Fruit fly (Drosophila melanogaster) whole organism, embryonic: ENCODE measurements around the gene RpS7.

Source experiments
- Antp ChIP-seq: fragments of 200-800 bp; sonication (Bioruptor generic); optimal IDR thresholded peaks from 3 replicates; lab custom pipeline; 2016; ENCODE audit warnings: missing biosample characterization, missing genetic modification characterization
- CG10209 ChIP-seq: fragments of 200-800 bp; sonication (Bioruptor generic); optimal IDR thresholded peaks from 3 replicates; lab custom pipeline; 2017; ENCODE audit warnings: missing biosample characterization, mild to moderate bottlenecking, missing genetic modification characterization, missing genetic modification reagents
- CG11456 ChIP-seq: fragments of 200-800 bp; sonication (Bioruptor generic); IDR thresholded peaks from 3 replicates; pipeline ENCODE4 v1.3.6; 2022; ENCODE audit warnings: missing biosample characterization, missing genetic modification characterization
- CG11695 ChIP-seq: fragments of 200-800 bp; sonication (Bioruptor generic); IDR thresholded peaks from 3 replicates; pipeline ENCODE4 v1.3.6; 2022; ENCODE audit warnings: missing biosample characterization, missing genetic modification characterization
- CG12155 ChIP-seq: fragments of 200-800 bp; sonication (Bioruptor generic); optimal IDR thresholded peaks from 3 replicates; lab custom pipeline; 2016; ENCODE audit warnings: missing biosample characterization, missing genetic modification characterization
- CG12236 ChIP-seq: fragments of 200-800 bp; sonication (Bioruptor generic); optimal IDR thresholded peaks from 2 replicates; lab custom pipeline; 2016; ENCODE audit warnings: missing biosample characterization, missing genetic modification characterization
- CG12391 ChIP-seq: fragments of 200-800 bp; sonication (Bioruptor generic); optimal IDR thresholded peaks from 3 replicates; lab custom pipeline; 2018; ENCODE audit warnings: missing biosample characterization, mild to moderate bottlenecking, missing genetic modification characterization, moderate library complexity
- CG14441 ChIP-seq: fragments of 200-800 bp; sonication (Bioruptor generic); IDR thresholded peaks from 2 replicates; pipeline ENCODE4 v1.3.6; 2022; ENCODE audit warnings: missing biosample characterization, missing genetic modification characterization
- CG17829 ChIP-seq: fragments of 200-800 bp; optimal IDR thresholded peaks from 2 replicates; lab custom pipeline; 2019; ENCODE audit warnings: missing biosample characterization, mild to moderate bottlenecking, missing genetic modification characterization, moderate library complexity
- CG1792 ChIP-seq: fragments of 200-800 bp; sonication (Bioruptor generic); optimal IDR thresholded peaks from 2 replicates; lab custom pipeline; 2016; ENCODE audit warnings: missing biosample characterization, missing genetic modification characterization
- CG18262 ChIP-seq: fragments of 200-800 bp; optimal IDR thresholded peaks from 3 replicates; lab custom pipeline; 2019; ENCODE audit warnings: missing biosample characterization, mild to moderate bottlenecking, missing genetic modification characterization, moderate library complexity
- CG2120 ChIP-seq: fragments of 200-800 bp; sonication (Bioruptor generic); optimal IDR thresholded peaks from 3 replicates; lab custom pipeline; 2016; ENCODE audit warnings: missing biosample characterization, missing genetic modification characterization
- CG2678 ChIP-seq: fragments of 200-800 bp; sonication (Bioruptor generic); optimal IDR thresholded peaks from 3 replicates; lab custom pipeline; 2019; ENCODE audit warnings: missing biosample characterization, mild to moderate bottlenecking, missing genetic modification characterization, moderate library complexity
- CG2712 ChIP-seq: fragments of 200-800 bp; optimal IDR thresholded peaks from 3 replicates; lab custom pipeline; 2019; ENCODE audit warnings: missing biosample characterization, mild to moderate bottlenecking, missing genetic modification characterization, moderate library complexity
- CG3065 ChIP-seq: fragments of 200-800 bp; sonication (Bioruptor generic); optimal IDR thresholded peaks from 2 replicates; lab custom pipeline; 2016; ENCODE audit warnings: missing biosample characterization, missing genetic modification characterization
- CG31224 ChIP-seq: fragments of 200-800 bp; sonication (Bioruptor generic); IDR thresholded peaks from 2 replicates; pipeline ENCODE4 v1.3.6; 2022; ENCODE audit warnings: missing biosample characterization, missing genetic modification characterization
- CG32532 ChIP-seq: fragments of 200-800 bp; sonication (Bioruptor generic); IDR thresholded peaks from 2 replicates; pipeline ENCODE4 v1.3.6; 2022; ENCODE audit warnings: missing biosample characterization, missing genetic modification characterization
- CG4617 ChIP-seq: fragments of 200-800 bp; sonication (Bioruptor generic); optimal IDR thresholded peaks from 3 replicates; lab custom pipeline; 2016; ENCODE audit warnings: missing biosample characterization, missing genetic modification characterization, borderline replicate concordance
- CG6689 ChIP-seq: fragments of 200-800 bp; sonication (Bioruptor generic); IDR thresholded peaks from 2 replicates; pipeline ENCODE4 v1.3.6; 2022; ENCODE audit warnings: missing biosample characterization, missing genetic modification characterization
- CG8944 ChIP-seq: fragments of 200-800 bp; sonication (Bioruptor generic); optimal IDR thresholded peaks from 3 replicates; lab custom pipeline; 2016; ENCODE audit warnings: missing biosample characterization, missing genetic modification characterization
- CHES-1-like ChIP-seq: fragments of 200-800 bp; sonication (Bioruptor generic); optimal IDR thresholded peaks from 2 replicates; lab custom pipeline; 2016; ENCODE audit warnings: missing biosample characterization, missing genetic modification characterization
- CoRest ChIP-seq: fragments of 200-800 bp; sonication (Bioruptor generic); optimal IDR thresholded peaks from 3 replicates; lab custom pipeline; 2018; ENCODE audit warnings: missing biosample characterization, mild to moderate bottlenecking, missing genetic modification characterization, moderate library complexity
- Deaf1 ChIP-seq: fragments of 200-800 bp; optimal IDR thresholded peaks from 3 replicates; lab custom pipeline; 2019; ENCODE audit warnings: missing biosample characterization, mild to moderate bottlenecking, missing genetic modification characterization, moderate library complexity
- E2f2 ChIP-seq: fragments of 200-800 bp; sonication (Bioruptor generic); IDR thresholded peaks from 2 replicates; pipeline ENCODE4 v1.3.6; 2022; ENCODE audit warnings: missing biosample characterization, missing genetic modification characterization
- H15 ChIP-seq: fragments of 200-800 bp; sonication (Bioruptor generic); IDR thresholded peaks from 3 replicates; pipeline ENCODE4 v1.3.6; 2022; ENCODE audit warnings: missing biosample characterization, missing genetic modification characterization
- HLH54F ChIP-seq: fragments of 200-800 bp; sonication (Bioruptor generic); optimal IDR thresholded peaks from 3 replicates; lab custom pipeline; 2016; ENCODE audit warnings: missing biosample characterization, missing genetic modification characterization
- HLHmδ ChIP-seq: fragments of 200-800 bp; sonication (Bioruptor generic); optimal IDR thresholded peaks from 2 replicates; lab custom pipeline; 2018; ENCODE audit warnings: missing biosample characterization, mild to moderate bottlenecking, missing genetic modification characterization, moderate library complexity
- HmgZ ChIP-seq: fragments of 200-800 bp; sonication (Bioruptor generic); optimal IDR thresholded peaks from 2 replicates; lab custom pipeline; 2018; ENCODE audit warnings: missing biosample characterization, mild to moderate bottlenecking, missing genetic modification characterization
- Hr78 ChIP-seq, 2 experiments: fragments of 200-800 bp in 1 of 2; fragments of >200 bp in 1 of 2; sonication (Bioruptor generic) in 1 of 2; optimal IDR thresholded peaks; 2 replicates each; lab custom pipeline; 2017 to 2019; ENCODE audit warnings: missing biosample characterization in 2 of 2, missing genetic modification characterization in 2 of 2, mild to moderate bottlenecking in 1 of 2, moderate library complexity in 1 of 2
- NC2β ChIP-seq: fragments of 200-800 bp; sonication (Bioruptor generic); optimal IDR thresholded peaks from 2 replicates; lab custom pipeline; 2016; ENCODE audit warnings: missing biosample characterization, missing genetic modification characterization
- Nf-YA ChIP-seq: fragments of 200-800 bp; sonication (Bioruptor generic); IDR thresholded peaks from 2 replicates; pipeline ENCODE4 v1.3.6; 2022; ENCODE audit warnings: missing biosample characterization, missing genetic modification characterization
- PHDP ChIP-seq: fragments of 200-800 bp; sonication (Bioruptor generic); optimal IDR thresholded peaks from 3 replicates; lab custom pipeline; 2018; ENCODE audit warnings: missing biosample characterization, mild to moderate bottlenecking, missing genetic modification characterization, moderate library complexity
- TFAM ChIP-seq: fragments of 200-800 bp; sonication (Bioruptor generic); optimal IDR thresholded peaks from 2 replicates; lab custom pipeline; 2017; ENCODE audit warnings: missing biosample characterization, missing genetic modification characterization, inconsistent platforms
- al ChIP-seq: fragments of 200-800 bp; sonication (Bioruptor generic); IDR thresholded peaks from 2 replicates; pipeline ENCODE4 v1.3.6; 2022; ENCODE audit warnings: missing biosample characterization, missing genetic modification characterization
- ato ChIP-seq: fragments of 200-800 bp; sonication (Bioruptor generic); IDR thresholded peaks from 2 replicates; pipeline ENCODE4 v1.3.6; 2022; ENCODE audit warnings: missing biosample characterization, missing genetic modification characterization; ENCODE audit not compliant: partially characterized antibody
- dm ChIP-seq: fragments of 200-800 bp; sonication (Bioruptor generic); optimal IDR thresholded peaks from 3 replicates; lab custom pipeline; 2016; ENCODE audit warnings: missing biosample characterization, missing genetic modification characterization
- dysf ChIP-seq: fragments of 200-800 bp; sonication (Bioruptor generic); IDR thresholded peaks from 3 replicates; pipeline ENCODE4 v1.3.6; 2022; ENCODE audit warnings: missing biosample characterization, missing genetic modification characterization
- esg ChIP-seq: fragments of 200-800 bp; sonication (Bioruptor generic); conservative IDR thresholded peaks from 2 replicates; pipeline ENCODE4 v1.3.6; 2022; ENCODE audit warnings: missing biosample characterization, missing genetic modification characterization
- fd3F ChIP-seq: fragments of 200-800 bp; sonication (Bioruptor generic); optimal IDR thresholded peaks from 2 replicates; lab custom pipeline; 2018; ENCODE audit warnings: missing biosample characterization, mild to moderate bottlenecking, missing genetic modification characterization, moderate library complexity
- fd96Cb ChIP-seq: fragments of 200-800 bp; sonication (Bioruptor generic); optimal IDR thresholded peaks from 2 replicates; lab custom pipeline; 2018; ENCODE audit warnings: missing biosample characterization, mild to moderate bottlenecking, missing genetic modification characterization, moderate library complexity
- ftz-f1 ChIP-seq: fragments of 200-800 bp; sonication (Bioruptor generic); optimal IDR thresholded peaks from 2 replicates; lab custom pipeline; 2016; ENCODE audit warnings: missing biosample characterization, missing genetic modification characterization
- gem ChIP-seq: fragments of 200-800 bp; sonication (Bioruptor generic); optimal IDR thresholded peaks from 2 replicates; lab custom pipeline; 2019; ENCODE audit warnings: missing biosample characterization, mild to moderate bottlenecking, missing genetic modification characterization, moderate library complexity
- her ChIP-seq: fragments of 200-800 bp; sonication (Bioruptor generic); optimal IDR thresholded peaks from 2 replicates; lab custom pipeline; 2016; ENCODE audit warnings: missing biosample characterization, missing genetic modification characterization
- jigr1 ChIP-seq: fragments of 200-800 bp; sonication (Bioruptor generic); IDR thresholded peaks from 3 replicates; pipeline ENCODE4 v1.3.6; 2022; ENCODE audit warnings: missing biosample characterization, missing genetic modification characterization
- kay ChIP-seq: fragments of 200-800 bp; sonication (Bioruptor generic); optimal IDR thresholded peaks from 2 replicates; lab custom pipeline; 2016; ENCODE audit warnings: missing biosample characterization, missing genetic modification characterization
- pfk ChIP-seq: fragments of 200-800 bp; sonication (Bioruptor generic); optimal IDR thresholded peaks from 2 replicates; lab custom pipeline; 2018; ENCODE audit warnings: missing biosample characterization, mild to moderate bottlenecking, missing genetic modification characterization, moderate library complexity
- pnt ChIP-seq: fragments of 200-800 bp; sonication (Bioruptor generic); optimal IDR thresholded peaks from 3 replicates; lab custom pipeline; 2016; ENCODE audit warnings: missing biosample characterization, missing genetic modification characterization
- sens ChIP-seq: fragments of 200-800 bp; sonication (Bioruptor generic); peaks from one replicate; lab custom pipeline; 2016; ENCODE audit warnings: missing biosample characterization, missing genetic modification characterization
- tio ChIP-seq: fragments of 200-800 bp; sonication (Bioruptor generic); optimal IDR thresholded peaks from 2 replicates; lab custom pipeline; 2017; ENCODE audit warnings: missing biosample characterization, missing genetic modification characterization, inconsistent platforms
- zfh1 ChIP-seq: fragments of 200-800 bp; sonication (Bioruptor generic); IDR thresholded peaks from 3 replicates; pipeline ENCODE4 v1.3.6; 2022; ENCODE audit warnings: missing biosample characterization, missing genetic modification characterization
- zfh2 ChIP-seq: fragments of 200-800 bp; sonication (Bioruptor generic); optimal IDR thresholded peaks from 2 replicates; lab custom pipeline; 2016; ENCODE audit warnings: missing biosample characterization, missing genetic modification characterization

RpS7 gene

DNA sequence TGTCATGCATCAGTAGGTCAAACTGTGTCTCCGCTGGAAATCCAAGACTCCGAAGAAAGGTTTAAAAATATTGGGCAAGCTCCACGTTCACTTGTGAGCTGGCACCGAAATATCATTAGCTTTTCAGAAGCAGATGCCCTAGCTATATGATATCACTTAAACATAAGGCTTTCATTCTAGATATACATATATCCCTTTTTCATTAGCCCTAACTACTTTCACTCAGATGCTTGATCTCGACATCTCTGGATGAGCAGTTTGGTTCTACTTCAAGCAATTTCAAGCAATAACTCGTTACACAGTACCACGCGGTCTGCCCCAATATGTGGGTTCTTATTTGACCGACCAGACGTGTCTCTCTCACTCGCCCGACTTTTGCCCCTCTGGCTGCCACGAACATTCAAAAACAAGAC, 17.4 kb downstream of the RpS7 start (continued):
- TF ChIP-seq TFAM (GFP tag; lab: Kevin White, UChicago) (no peak), CG12391 (tag; lab: Kevin White, UChicago) (peak; percentile 39), ato (no peak), Deaf1 (no peak), kay (GFP tag; lab: Kevin White, UChicago) (peak; percentile 9), CG11695 (GFP tag; lab: Robert Waterston, UW) (0 out of 3 replicates have a peak, but pooled peaks have one; percentile 34), esg (GFP tag; lab: Robert Waterston, UW) (0 out of 2 replicates have a peak, but pooled peaks have one; percentile 5), sens (GFP tag; lab: Kevin White, UChicago) (peak; percentile 94), CG2712 (tag; lab: Kevin White, UChicago) (peak; percentile 45), CG17829 (tag; lab: Kevin White, UChicago) (peak; percentile 32), CG4617 (GFP tag; lab: Kevin White, UChicago) (no peak), CHES-1-like (peak; percentile 19), PHDP (tag; lab: Kevin White, UChicago) (peak; percentile 23), zfh2 (peak; percentile 32), CG11456 (GFP tag; lab: Robert Waterston, UW) (no peak), CG31224 (GFP tag; lab: Robert Waterston, UW) (0 out of 2 replicates have a peak, but pooled peaks have one; percentile 36), HLHmδ (no peak), CG2120 (GFP tag; lab: Kevin White, UChicago) (peak; percentile 48), CG12236 (GFP tag; lab: Kevin White, UChicago) (no peak), CG8944 (no peak), CoRest (tag; lab: Kevin White, UChicago) (peak; percentile 63), fd3F (GFP tag; lab: Kevin White, UChicago) (no peak), zfh1 (GFP tag; lab: Robert Waterston, UW) (peak; percentile 48; the same call in 1 of the 3 replicates), NC2β (no peak), H15 (no peak), E2f2 (GFP tag; lab: Robert Waterston, UW) (no peak), pnt (GFP tag; lab: Kevin White, UChicago) (peak; percentile 58), CG10209 (GFP tag; lab: Kevin White, UChicago) (peak; percentile 23), al (0 out of 2 replicates have a peak, but pooled peaks have one; percentile 38), CG3065 (no peak), HmgZ (tag; lab: Kevin White, UChicago) (peak; percentile 8), CG1792 (no peak), fd96Cb (tag; lab: Kevin White, UChicago) (peak; percentile 16), pfk (GFP tag; lab: Kevin White, UChicago) (no peak), CG2678 (tag; lab: Kevin White, UChicago) (peak; percentile 52), ftz-f1 (no peak), CG18262 (tag; lab: Kevin White, UChicago) (peak; percentile 58), dm (GFP tag; lab: Kevin White, UChicago) (peak; percentile 19), her (no peak), CG32532 (GFP tag; lab: Robert Waterston, UW) (no peak), Nf-YA (GFP tag; lab: Robert Waterston, UW) (no peak), gem (tag; lab: Kevin White, UChicago) (peak; percentile 61), jigr1 (GFP tag; lab: Robert Waterston, UW) (no peak), CG12155 (GFP tag; lab: Kevin White, UChicago) (peak; percentile 15), HLH54F (GFP tag; lab: Kevin White, UChicago) (peak; percentile 50), Antp (peak; percentile 57), CG14441 (peak; percentile 31; the same call in 1 of the 2 replicates), tio (GFP tag; lab: Kevin White, UChicago) (peak; percentile 53), Hr78 (GFP tag; optimal IDR thresholded peaks at IDR 0.05; lab: Kevin White, UChicago) (peak in 1 of 2 experiments; percentile 33), dysf (GFP tag; lab: Robert Waterston, UW) (peak; percentile 70), CG6689 (GFP tag; lab: Robert Waterston, UW) (no peak)
